Fruit fly (Drosophila melanogaster) S2 (cell line): ENCODE measurements around the gene CG9330.

Source experiments
- CG8478 ChIP-seq: fragments of >200 bp; optimal IDR thresholded peaks from 2 replicates; lab custom pipeline; 2018
- CTCF ChIP-seq, 2 experiments: fragments of >200 bp; optimal IDR thresholded peaks; 2 replicates each; lab custom pipeline; 2018

dm6 chr3L:19635478-19635996 lies 49.5 kb downstream of the CG9330 start, which contains the start of gene wnd:
- TF ChIP-seq CTCF (optimal IDR thresholded peaks at IDR 0.05; lab: Kevin White, UChicago) (no peak), CG8478 (lab: Kevin White, UChicago) (no peak)
